Worm (Caenorhabditis elegans) whole organism, midembryonic: ENCODE measurements around the gene C04G6.2.

Source experiments
- T22C8.4 ChIP-seq: fragments of 200-800 bp; sonication (Bioruptor generic); IDR thresholded peaks from 2 replicates; pipeline ENCODE4 v1.3.6; 2022; ENCODE audit warnings: missing genetic modification characterization, missing compliant biosample characterization
- cog-1 ChIP-seq: sonication (generic microtip); optimal IDR thresholded peaks from 2 replicates; lab custom pipeline; 2016; ENCODE audit warnings: missing genetic modification characterization, missing compliant biosample characterization
- flt-1 ChIP-seq: fragments of 200-800 bp; sonication (Bioruptor generic); IDR thresholded peaks from 2 replicates; pipeline ENCODE4 v1.3.6; 2022; ENCODE audit warnings: missing genetic modification characterization, missing compliant biosample characterization
- klf-2 ChIP-seq: fragments of 200-800 bp; sonication (Bioruptor generic); conservative IDR thresholded peaks from 2 replicates; pipeline ENCODE4 v1.3.6; 2022; ENCODE audit warnings: missing genetic modification reagents, missing genetic modification characterization, missing compliant biosample characterization
- med-1 ChIP-seq: sonication (generic microtip); optimal IDR thresholded peaks from 2 replicates; lab custom pipeline; 2017; ENCODE audit warnings: missing genetic modification characterization, mild to moderate bottlenecking, missing compliant biosample characterization, antibody characterized with exemption, missing genetic modification reagents; ENCODE audit not compliant: insufficient read depth
- ref-1 ChIP-seq: fragments of 200-800 bp; sonication (Bioruptor generic); conservative IDR thresholded peaks from 2 replicates; pipeline ENCODE4 v1.3.6; 2022; ENCODE audit warnings: missing genetic modification reagents, missing genetic modification characterization, missing compliant biosample characterization
- tab-1 ChIP-seq: fragments of 200-800 bp; sonication (Bioruptor generic); IDR thresholded peaks from 2 replicates; pipeline ENCODE4 v1.3.6; 2022; ENCODE audit warnings: missing genetic modification characterization, missing compliant biosample characterization
- ztf-23 ChIP-seq: fragments of 200-800 bp; sonication (Bioruptor generic); IDR thresholded peaks from 2 replicates; pipeline ENCODE4 v1.3.6; 2022; ENCODE audit warnings: missing genetic modification reagents, missing genetic modification characterization, missing compliant biosample characterization
- ztf-29 ChIP-seq: fragments of 200-800 bp; sonication (Bioruptor generic); IDR thresholded peaks from 2 replicates; pipeline ENCODE4 v1.3.6; 2022; ENCODE audit warnings: missing genetic modification reagents, missing genetic modification characterization, missing compliant biosample characterization

- TF ChIP-seq ref-1 (GFP tag; lab: Robert Waterston, UW) (no peak), ztf-29 (GFP tag; lab: Robert Waterston, UW) (no peak), ztf-23 (no peak), med-1 (GFP tag; lab: Kevin White, UChicago) (no peak), flt-1 (GFP tag; lab: Robert Waterston, UW) (no peak), tab-1 (GFP tag; lab: Robert Waterston, UW) (no peak), klf-2 (no peak), T22C8.4 (no peak), cog-1 (tag; lab: Kevin White, UChicago) (peak; percentile 82)
These were observed at the start of gene C04G6.2 for ce11 chrII:5092362-5093281.
